Worm (Caenorhabditis elegans): ENCODE measurements around the gene Y49F6B.13.

DNA sequence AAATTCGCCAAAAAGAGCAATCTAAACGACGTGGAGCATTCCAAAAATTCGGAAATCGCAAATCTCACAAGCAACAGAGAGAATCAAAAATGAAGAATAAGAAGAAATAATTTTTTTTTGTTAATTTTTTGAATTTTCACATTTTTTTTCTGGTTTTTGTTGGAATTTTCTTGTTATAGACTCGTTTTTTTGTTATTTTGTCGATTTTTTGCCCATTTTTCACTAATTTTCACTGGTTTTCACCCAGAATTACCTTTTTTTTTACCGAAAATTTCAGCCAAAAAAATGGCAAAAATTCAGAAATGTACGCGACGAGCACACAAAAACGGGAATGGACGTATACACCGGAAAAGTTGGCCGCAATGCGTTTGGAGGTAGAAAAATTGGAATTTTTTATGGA lies 33.2 kb upstream of the Y49F6B.13 start, which contains the start of gene cyh-1:
- no peak for TF ChIP-seq nhr-6 (tag; optimal IDR thresholded peaks at IDR 0.05)
- no peak for TF ChIP-seq ztf-1 (GFP tag; conservative IDR thresholded peaks at IDR 0.05)
- TF ChIP-seq nhr-25 (tag; optimal IDR thresholded peaks at IDR 0.05), result no peak
- TF ChIP-seq ZK546.5 (tag; optimal IDR thresholded peaks at IDR 0.05), result no peak
- TF ChIP-seq fos-1 (tag; optimal IDR thresholded peaks at IDR 0.05), result no peak
- TF ChIP-seq unc-39 (tag; optimal IDR thresholded peaks at IDR 0.05), result no peak
- TF ChIP-seq mbf-1 (tag; optimal IDR thresholded peaks at IDR 0.05), result no peak

Measured in whole organism, L2 larva.